Fruit fly (Drosophila melanogaster) whole organism: ENCODE measurements around the gene CG10283.

Experiments
- CG8478 ChIP-seq: fragments of >200 bp; optimal IDR thresholded peaks from 2 replicates; lab custom pipeline; 2018; ENCODE audit warnings: inconsistent platforms
- pan ChIP-seq: fragments of >200 bp; optimal IDR thresholded peaks from 2 replicates; lab custom pipeline; 2017
- usp ChIP-seq: fragments of >200 bp; optimal IDR thresholded peaks from 2 replicates; lab custom pipeline; 2017; ENCODE audit warnings: missing biosample characterization, missing genetic modification characterization, mixed read lengths

DNA sequence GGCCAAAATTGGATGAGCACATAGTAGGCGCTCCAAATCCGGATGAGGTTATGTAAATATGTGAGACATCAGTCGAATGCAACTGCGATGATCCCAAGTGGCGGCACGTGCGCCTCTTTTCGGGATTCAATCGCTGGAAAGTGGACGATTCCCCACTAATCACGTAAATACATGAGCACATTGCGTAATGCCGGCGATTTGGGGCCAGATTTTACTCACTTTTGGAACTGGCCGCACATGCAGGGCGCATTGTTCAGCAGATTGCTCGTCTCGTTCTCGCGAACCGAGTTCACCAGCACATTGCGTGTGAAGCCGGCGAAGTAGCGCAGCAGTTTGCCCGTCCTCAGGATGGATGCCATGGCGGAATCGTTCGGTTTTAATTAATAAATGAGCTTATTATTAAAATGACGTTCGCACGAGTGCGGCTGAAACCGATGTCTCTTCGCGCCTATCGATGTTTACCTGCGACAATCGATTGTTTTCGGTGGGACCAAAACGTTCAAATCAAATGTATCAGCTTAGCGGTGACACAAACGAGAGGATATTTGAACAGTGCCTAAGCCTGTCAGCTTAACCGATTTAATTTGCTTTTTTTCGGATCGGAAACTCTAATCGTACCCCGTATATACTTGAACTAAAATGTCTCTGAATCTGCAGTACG is 30.1 kb downstream of the CG10283 start, which contains the start of the genes bsf and Ntf-2r:
- TF ChIP-seq pan (no peak), CG8478 (lab: Kevin White, UChicago) (no peak), usp (GFP tag; lab: Kevin White, UChicago) (no peak)
